Fruit fly (Drosophila melanogaster) whole organism, prepupa: Measurements from ENCODE around the gene CG4768.

Experiments
- CG11902 ChIP-seq: fragments of 200-800 bp; sonication (Bioruptor generic); optimal IDR thresholded peaks from 3 replicates; lab custom pipeline; 2016; ENCODE audit warnings: missing biosample characterization, missing genetic modification characterization
- CG3032 ChIP-seq: fragments of 200-800 bp; optimal IDR thresholded peaks from 2 replicates; lab custom pipeline; 2019; ENCODE audit warnings: missing biosample characterization, mild to moderate bottlenecking, missing genetic modification characterization, moderate library complexity
- CG4318 ChIP-seq: fragments of 200-800 bp; sonication (Bioruptor generic); optimal IDR thresholded peaks from 3 replicates; lab custom pipeline; 2017; ENCODE audit warnings: missing biosample characterization, mild to moderate bottlenecking, missing genetic modification characterization
- Ets96B ChIP-seq: fragments of 200-800 bp; optimal IDR thresholded peaks from 2 replicates; lab custom pipeline; 2019; ENCODE audit warnings: missing biosample characterization, mild to moderate bottlenecking, missing genetic modification characterization, moderate library complexity
- salr ChIP-seq, 2 experiments: fragments of 200-800 bp; sonication (Bioruptor generic); optimal IDR thresholded peaks; 3 replicates each; lab custom pipeline; 2016 to 2018; ENCODE audit warnings: missing biosample characterization in 2 of 2, missing genetic modification characterization in 2 of 2, mild to moderate bottlenecking in 1 of 2
- ss ChIP-seq, 2 experiments: fragments of 200-800 bp; sonication (Bioruptor generic); optimal IDR thresholded peaks; 2 replicates in 1 of 2; 3 replicates in 1 of 2; lab custom pipeline; 2017 to 2018; ENCODE audit warnings: mild to moderate bottlenecking in 2 of 2, missing biosample characterization in 2 of 2, missing genetic modification characterization in 2 of 2, moderate library complexity in 1 of 2

DNA sequence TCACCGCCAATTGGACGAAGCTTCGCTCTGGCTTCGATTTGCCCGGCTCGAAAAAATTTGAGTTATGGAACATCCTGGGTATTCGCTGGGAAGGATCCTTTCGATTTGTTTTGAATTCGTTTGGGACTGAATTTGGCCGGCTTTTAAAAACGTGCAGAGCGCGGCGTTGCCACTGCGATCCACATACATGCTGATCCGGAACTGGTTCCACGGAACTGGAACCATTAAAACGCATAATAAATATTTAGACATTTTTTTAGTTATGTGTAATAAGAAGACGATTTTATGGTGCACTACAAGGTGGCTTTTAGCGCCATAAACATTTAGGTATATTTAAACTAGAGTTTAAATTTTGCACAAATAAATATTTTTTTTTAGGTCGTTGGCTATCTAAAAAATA is 861 bp upstream of the CG4768 start, which contains the start of gene Rrp45:
- TF ChIP-seq CG4318 (GFP tag; lab: Kevin White, UChicago) (no peak), salr (GFP tag; optimal IDR thresholded peaks at IDR 0.05; lab: Kevin White, UChicago) (no peak), CG11902 (GFP tag; lab: Kevin White, UChicago) (no peak), CG3032 (tag; lab: Kevin White, UChicago) (no peak), Ets96B (tag; lab: Kevin White, UChicago) (no peak), ss (GFP tag; optimal IDR thresholded peaks at IDR 0.05; lab: Kevin White, UChicago) (no peak)
